Worm (Caenorhabditis elegans) whole organism, L2 larva: ENCODE data around the gene F42D1.4.

ENCODE experiments used
- crh-2 ChIP-seq: sonication (generic microtip); optimal IDR thresholded peaks from 2 replicates; lab custom pipeline; 2017; ENCODE audit warnings: missing biosample characterization, missing genetic modification characterization
- nhr-12 ChIP-seq: fragments of 150-350 bp; optimal IDR thresholded peaks from 2 replicates; lab custom pipeline; 2014; ENCODE audit warnings: missing biosample characterization, missing genetic modification characterization
- snpc-4 ChIP-seq: fragments of 150-350 bp; optimal IDR thresholded peaks from 2 replicates; lab custom pipeline; 2014; ENCODE audit warnings: missing biosample characterization, missing genetic modification characterization

ce11 chrX:14775222-14775621 is 31.8 kb upstream of the F42D1.4 start:
- no peak for TF ChIP-seq crh-2 (tag; lab: Kevin White, UChicago)
- no peak for TF ChIP-seq snpc-4 (tag; lab: Kevin White, UChicago)
- TF ChIP-seq nhr-12 (tag; lab: Kevin White, UChicago) = no peak
